Worm (Caenorhabditis elegans) whole organism, midembryonic: ENCODE results near the gene mcm-2.

Experiments
- flt-1 ChIP-seq: fragments of 200-800 bp; sonication (Bioruptor generic); IDR thresholded peaks from 2 replicates; pipeline ENCODE4 v1.3.6; 2022; ENCODE audit warnings: missing genetic modification characterization, missing compliant biosample characterization
- tab-1 ChIP-seq: fragments of 200-800 bp; sonication (Bioruptor generic); IDR thresholded peaks from 2 replicates; pipeline ENCODE4 v1.3.6; 2022; ENCODE audit warnings: missing genetic modification characterization, missing compliant biosample characterization

DNA sequence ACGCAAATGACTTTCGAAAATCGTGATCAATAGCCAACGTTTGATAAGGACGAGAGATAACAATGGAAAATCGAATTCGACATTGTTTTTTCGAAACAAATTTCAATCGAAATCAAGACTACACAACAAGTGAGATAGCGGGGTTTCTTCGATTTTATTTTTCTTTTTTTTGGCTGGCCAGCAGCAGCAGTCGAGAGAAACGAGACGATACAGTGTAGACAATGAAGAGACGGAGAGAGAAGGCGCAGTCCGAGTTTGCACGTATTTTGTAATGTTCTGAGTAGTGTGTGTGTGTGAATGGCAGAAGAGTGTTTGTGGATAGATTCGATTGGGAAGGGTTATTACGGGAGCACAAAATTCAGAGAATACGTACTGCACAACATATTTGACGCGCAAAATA is 33.7 kb upstream of the mcm-2 start:
- no peak for TF ChIP-seq flt-1 (GFP tag; lab: Robert Waterston, UW)
- TF ChIP-seq tab-1 (GFP tag; lab: Robert Waterston, UW) = no peak
